Worm (Caenorhabditis elegans) whole organism, L3 larva: ENCODE data around the gene K04C2.7.

Source experiments
- ZK546.5 ChIP-seq: sonication (generic microtip); optimal IDR thresholded peaks from 2 replicates; lab custom pipeline; 2017; ENCODE audit warnings: missing biosample characterization, missing genetic modification characterization
- aly-2 ChIP-seq: fragments of 150-350 bp; optimal IDR thresholded peaks from 2 replicates; lab custom pipeline; 2014; ENCODE audit warnings: missing biosample characterization, missing genetic modification characterization
- ceh-16 ChIP-seq: sonication (generic microtip); optimal IDR thresholded peaks from 2 replicates; lab custom pipeline; 2017; ENCODE audit warnings: missing biosample characterization, missing genetic modification characterization
- ceh-28 ChIP-seq: fragments of 150-350 bp; optimal IDR thresholded peaks from 2 replicates; lab custom pipeline; 2014; ENCODE audit warnings: missing biosample characterization, missing genetic modification reagents, missing genetic modification characterization
- ceh-9 ChIP-seq: sonication (generic microtip); optimal IDR thresholded peaks from 2 replicates; lab custom pipeline; 2018; ENCODE audit warnings: missing biosample characterization, missing genetic modification characterization
- daf-12 ChIP-seq: fragments of 150-350 bp; optimal IDR thresholded peaks from 2 replicates; lab custom pipeline; 2014; ENCODE audit warnings: missing biosample characterization, missing genetic modification reagents, missing genetic modification characterization
- egl-27 ChIP-seq: sonication (generic microtip); optimal IDR thresholded peaks from 4 replicates; lab custom pipeline; 2017; ENCODE audit warnings: missing biosample characterization, missing genetic modification reagents, missing genetic modification characterization
- egl-5 ChIP-seq: fragments of 150-350 bp; optimal IDR thresholded peaks from 2 replicates; lab custom pipeline; 2017; ENCODE audit warnings: missing biosample characterization, missing genetic modification reagents, missing genetic modification characterization, inconsistent platforms
- elt-1 ChIP-seq: fragments of 150-350 bp; optimal IDR thresholded peaks from 2 replicates; lab custom pipeline; 2014; ENCODE audit warnings: missing biosample characterization, missing genetic modification characterization
- elt-2 ChIP-seq: sonication (generic microtip); optimal IDR thresholded peaks from 2 replicates; lab custom pipeline; 2016; ENCODE audit warnings: missing genetic modification reagents, mild to moderate bottlenecking, missing genetic modification characterization, missing compliant biosample characterization
- eor-1 ChIP-seq, 2 experiments: fragments of 150-350 bp; optimal IDR thresholded peaks; 2 replicates each; lab custom pipeline; 2014 to 2018; ENCODE audit warnings: missing biosample characterization in 2 of 2, missing genetic modification characterization in 2 of 2
- fkh-10 ChIP-seq: sonication (generic microtip); optimal IDR thresholded peaks from 2 replicates; lab custom pipeline; 2017; ENCODE audit warnings: missing biosample characterization, missing genetic modification reagents, missing genetic modification characterization
- fkh-2 ChIP-seq: fragments of 150-350 bp; optimal IDR thresholded peaks from 2 replicates; lab custom pipeline; 2014; ENCODE audit warnings: missing biosample characterization, missing genetic modification reagents, missing genetic modification characterization
- hmg-11 ChIP-seq: sonication (generic microtip); optimal IDR thresholded peaks from 2 replicates; lab custom pipeline; 2016; ENCODE audit warnings: missing genetic modification characterization, missing compliant biosample characterization
- jun-1 ChIP-seq: fragments of 150-350 bp; optimal IDR thresholded peaks from 2 replicates; lab custom pipeline; 2014; ENCODE audit warnings: missing biosample characterization, missing genetic modification reagents, missing genetic modification characterization
- lin-15B ChIP-seq: fragments of 150-350 bp; optimal IDR thresholded peaks from 2 replicates; lab custom pipeline; 2014; ENCODE audit warnings: missing biosample characterization, missing genetic modification characterization
- mml-1 ChIP-seq: fragments of 150-350 bp; sonication (generic microtip); optimal IDR thresholded peaks from 3 replicates; lab custom pipeline; 2014; ENCODE audit warnings: missing biosample characterization, missing genetic modification characterization
- nfya-1 ChIP-seq: sonication (generic microtip); optimal IDR thresholded peaks from 2 replicates; lab custom pipeline; 2017; ENCODE audit warnings: missing genetic modification characterization, mild to moderate bottlenecking, missing compliant biosample characterization, antibody characterized with exemption, moderate library complexity; ENCODE audit not compliant: insufficient read depth
- nhr-11 ChIP-seq: fragments of 150-350 bp; optimal IDR thresholded peaks from 2 replicates; lab custom pipeline; 2014; ENCODE audit warnings: missing biosample characterization, missing genetic modification characterization
- nhr-12 ChIP-seq: fragments of 150-350 bp; optimal IDR thresholded peaks from 2 replicates; lab custom pipeline; 2014; ENCODE audit warnings: missing biosample characterization, missing genetic modification characterization
- nhr-23 ChIP-seq: fragments of 150-350 bp; optimal IDR thresholded peaks from 2 replicates; lab custom pipeline; 2014; ENCODE audit warnings: missing biosample characterization, missing genetic modification reagents, missing genetic modification characterization
- nhr-25 ChIP-seq: sonication (generic microtip); optimal IDR thresholded peaks from 2 replicates; lab custom pipeline; 2017; ENCODE audit warnings: missing biosample characterization, missing genetic modification characterization
- nhr-28 ChIP-seq: fragments of 150-350 bp; optimal IDR thresholded peaks from 2 replicates; lab custom pipeline; 2014; ENCODE audit warnings: missing biosample characterization, missing genetic modification characterization
- nhr-77 ChIP-seq: fragments of 150-350 bp; optimal IDR thresholded peaks from 2 replicates; lab custom pipeline; 2014; ENCODE audit warnings: missing biosample characterization, missing genetic modification characterization
- pha-4 ChIP-seq: fragments of 150-350 bp; optimal IDR thresholded peaks from 2 replicates; lab custom pipeline; 2014; ENCODE audit warnings: missing biosample characterization, missing genetic modification reagents, missing genetic modification characterization
- pqm-1 ChIP-seq: fragments of 150-350 bp; optimal IDR thresholded peaks from 2 replicates; lab custom pipeline; 2017; ENCODE audit warnings: missing biosample characterization, missing genetic modification characterization, inconsistent platforms
- sea-2 ChIP-seq: fragments of 150-350 bp; sonication (generic microtip); optimal IDR thresholded peaks from 4 replicates; lab custom pipeline; 2014; ENCODE audit warnings: missing biosample characterization, missing genetic modification reagents, missing genetic modification characterization
- skn-1 ChIP-seq: fragments of 150-350 bp; optimal IDR thresholded peaks from 2 replicates; lab custom pipeline; 2014; ENCODE audit warnings: missing biosample characterization, missing genetic modification characterization
- unc-39 ChIP-seq: sonication (generic microtip); optimal IDR thresholded peaks from 4 replicates; lab custom pipeline; 2017; ENCODE audit warnings: missing biosample characterization, missing genetic modification characterization
- unc-62 ChIP-seq: fragments of 150-350 bp; sonication (generic microtip); optimal IDR thresholded peaks from 4 replicates; lab custom pipeline; 2014; ENCODE audit warnings: missing biosample characterization, missing genetic modification reagents, missing genetic modification characterization
- zag-1 ChIP-seq: fragments of 150-350 bp; optimal IDR thresholded peaks from 2 replicates; lab custom pipeline; 2014; ENCODE audit warnings: missing biosample characterization, missing genetic modification characterization
- ztf-11 ChIP-seq: fragments of 150-350 bp; optimal IDR thresholded peaks from 2 replicates; lab custom pipeline; 2014; ENCODE audit warnings: missing biosample characterization, missing genetic modification characterization
- ztf-4 ChIP-seq: fragments of 150-350 bp; optimal IDR thresholded peaks from 2 replicates; lab custom pipeline; 2014; ENCODE audit warnings: missing biosample characterization, missing genetic modification characterization

The K04C2.7 gene

DNA sequence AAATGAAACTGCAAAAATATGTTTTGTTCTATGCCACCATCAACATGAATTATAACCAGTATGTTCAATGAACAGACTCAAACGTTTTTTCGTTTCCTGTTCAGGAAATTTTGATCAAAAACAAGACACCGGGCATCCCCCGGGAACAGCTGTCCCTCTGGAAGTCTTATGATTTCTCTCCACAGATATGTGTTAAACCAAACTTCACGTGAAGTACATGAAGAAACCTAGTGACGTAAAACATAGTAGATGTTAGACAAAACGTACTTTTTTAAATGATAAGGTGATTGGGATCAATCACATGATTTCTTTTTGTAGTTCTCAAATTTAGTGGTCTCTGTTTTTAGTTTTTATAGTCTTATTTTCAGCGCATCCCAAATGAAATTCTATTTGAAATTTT, 17.6 kb downstream of the K04C2.7 start:
- TF ChIP-seq nfya-1 (tag; lab: Kevin White, UChicago) (peak; percentile 1), nhr-12 (tag; lab: Kevin White, UChicago) (no peak), pqm-1 (tag; lab: Kevin White, UChicago) (peak; percentile 44), mml-1 (tag; lab: Kevin White, UChicago) (peak; percentile 33), jun-1 (peak; percentile 27), elt-2 (tag; lab: Kevin White, UChicago) (peak; percentile 4), nhr-23 (tag; lab: Kevin White, UChicago) (peak; percentile 64), nhr-11 (tag; lab: Kevin White, UChicago) (peak; percentile 54), nhr-25 (peak; percentile 36), aly-2 (tag; lab: Kevin White, UChicago) (no peak), ztf-4 (tag; lab: Kevin White, UChicago) (no peak)

DNA sequence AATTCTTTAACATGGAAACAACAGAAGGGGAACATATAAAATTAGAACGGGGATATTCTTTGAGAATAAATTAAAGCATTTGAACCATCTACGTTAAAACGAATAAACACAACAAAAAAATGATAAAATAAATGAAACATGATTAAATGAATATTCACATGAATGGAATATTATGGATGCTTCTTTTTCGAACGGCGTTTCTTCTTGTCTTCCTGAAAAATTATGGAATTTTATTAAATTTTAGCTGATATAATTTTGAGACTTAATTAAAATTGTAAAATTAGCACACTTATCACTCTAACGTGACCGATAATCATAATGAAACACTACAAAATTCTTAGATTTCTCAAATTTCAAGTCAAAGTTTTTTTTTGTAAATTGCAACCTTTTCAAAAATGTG, 19.7 kb downstream of the K04C2.7 start:
- TF ChIP-seq aly-2 (tag; lab: Kevin White, UChicago) (peak; percentile 9), unc-62 (GFP tag; lab: Kevin White, UChicago) (no peak), pqm-1 (tag; lab: Kevin White, UChicago) (no peak), nhr-23 (tag; lab: Kevin White, UChicago) (peak; percentile 2), nhr-11 (tag; lab: Kevin White, UChicago) (no peak), ceh-28 (tag; lab: Kevin White, UChicago) (peak; percentile 23), nhr-25 (no peak), ztf-11 (tag; lab: Kevin White, UChicago) (no peak), ZK546.5 (no peak), nhr-28 (tag; lab: Kevin White, UChicago) (no peak), ceh-16 (tag; lab: Kevin White, UChicago) (no peak), mml-1 (tag; lab: Kevin White, UChicago) (no peak), skn-1 (tag; lab: Kevin White, UChicago) (no peak), ceh-9 (tag; lab: Kevin White, UChicago) (no peak)

DNA sequence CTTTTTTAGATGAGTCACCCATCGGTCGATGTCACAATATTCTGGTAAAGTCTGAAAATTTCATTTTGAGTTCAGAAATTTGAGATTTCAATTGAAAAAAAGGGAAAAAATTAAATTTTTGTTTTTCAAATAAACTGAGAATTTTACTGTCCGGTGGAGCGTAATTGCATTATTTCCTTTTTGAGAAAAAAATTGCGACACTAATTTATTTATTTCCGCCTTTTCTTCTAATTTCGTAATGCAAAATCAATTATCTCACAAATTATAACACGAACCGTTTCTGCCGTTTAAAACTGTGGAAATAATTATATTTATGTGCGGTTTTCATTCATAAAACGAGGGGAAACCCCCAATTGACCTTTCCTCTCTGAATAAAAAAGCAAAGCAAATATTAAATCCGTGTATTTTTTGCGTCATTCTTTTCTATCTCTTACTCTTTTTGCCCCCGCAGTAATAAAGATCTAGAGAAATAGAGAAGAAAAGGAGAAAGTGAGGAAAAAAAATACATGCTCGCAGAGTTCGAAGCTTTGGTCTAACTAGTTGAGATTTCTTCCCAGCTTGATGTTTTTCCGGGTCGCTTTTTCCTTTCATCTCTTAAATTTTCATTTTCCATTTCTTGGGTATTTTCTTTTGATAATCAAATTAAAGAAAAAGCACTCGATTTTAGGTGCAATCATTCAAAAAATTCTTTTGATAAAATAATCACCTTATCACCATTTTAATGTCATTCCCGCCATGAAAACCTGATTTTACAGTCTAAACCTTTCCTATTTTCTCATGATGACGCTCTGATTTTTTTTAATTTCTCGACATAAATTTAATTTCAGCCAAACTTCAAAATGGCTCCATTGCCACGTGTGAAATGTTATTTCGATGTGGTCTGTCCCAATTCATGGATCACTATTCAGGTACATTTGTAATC, 22.4 kb downstream of the K04C2.7 start, which contains the start of the genes brc-2 and T07E3.3:
Gene brc-2 (minus strand): TSS at position 51 of the 922 bp plus-strand sequence.
Gene T07E3.3 (plus strand): TSS at position 822 of the 922 bp plus-strand sequence.
- TF ChIP-seq pha-4 (tag; lab: Kevin White, UChicago): peak; percentile 67
- TF ChIP-seq nhr-12 (tag; lab: Kevin White, UChicago): no peak
- TF ChIP-seq lin-15B (tag; lab: Kevin White, UChicago): no peak
- TF ChIP-seq egl-27: no peak
- no peak for TF ChIP-seq zag-1 (tag; lab: Kevin White, UChicago)
- TF ChIP-seq unc-62 (GFP tag; lab: Kevin White, UChicago): no peak
- no peak for TF ChIP-seq sea-2 (GFP tag; lab: Kevin White, UChicago)
- no peak for TF ChIP-seq daf-12 (tag; lab: Kevin White, UChicago)
- no peak for TF ChIP-seq fkh-2 (tag; lab: Kevin White, UChicago)
- no peak for TF ChIP-seq unc-39 (tag; lab: Kevin White, UChicago)
- TF ChIP-seq elt-1 (tag; lab: Kevin White, UChicago): no peak
- no peak for TF ChIP-seq eor-1 (tag; optimal IDR thresholded peaks at IDR 0.05; lab: Kevin White, UChicago)
- no peak for TF ChIP-seq ceh-16 (tag; lab: Kevin White, UChicago)
- peak; percentile 5 for TF ChIP-seq hmg-11 (tag; lab: Kevin White, UChicago)
- TF ChIP-seq fkh-10 (GFP tag; lab: Kevin White, UChicago): no peak
- TF ChIP-seq skn-1 (tag; lab: Kevin White, UChicago): peak; percentile 14
- no peak for TF ChIP-seq ztf-4 (tag; lab: Kevin White, UChicago)
- no peak for TF ChIP-seq mml-1 (tag; lab: Kevin White, UChicago)
- TF ChIP-seq ZK546.5: no peak
- TF ChIP-seq pqm-1 (tag; lab: Kevin White, UChicago): peak; percentile 42
- TF ChIP-seq nhr-77 (tag; lab: Kevin White, UChicago): no peak
- peak; percentile 60 for TF ChIP-seq elt-2 (tag; lab: Kevin White, UChicago)
- peak; percentile 0 for TF ChIP-seq nfya-1 (tag; lab: Kevin White, UChicago)
- no peak for TF ChIP-seq egl-5 (tag; lab: Kevin White, UChicago)
